Worm (Caenorhabditis elegans): Measurements from ENCODE around the gene C02B8.6.
A peak's percentile ranks its signal among the peaks of the same experiment; 100 is the strongest.

Gene C02B8.6

ce11 chrX:8173610-8174009 lies 37.5 kb upstream of the C02B8.6 start, which contains the start of gene C17H11.1:
TSS of gene C17H11.1 (plus strand) at chrX:8173910.
- TF ChIP-seq lsy-27 (tag; optimal IDR thresholded peaks at IDR 0.05; ENCODE audit: borderline replicate concordance, insufficient read depth): no peak
- TF ChIP-seq madf-6 (GFP tag; IDR thresholded peaks at IDR 0.05): no peak
- no peak for TF ChIP-seq K12H6.12 (tag; optimal IDR thresholded peaks at IDR 0.05)
- no peak for TF ChIP-seq unc-130 (GFP tag; optimal IDR thresholded peaks at IDR 0.05)
- no peak for TF ChIP-seq lin-26 (GFP tag; IDR thresholded peaks at IDR 0.05)
- no peak for TF ChIP-seq lin-54 (GFP tag; optimal IDR thresholded peaks at IDR 0.05)
- no peak for TF ChIP-seq lsl-1 (GFP tag; optimal IDR thresholded peaks at IDR 0.05)
- no peak for TF ChIP-seq ceh-27 (GFP tag; optimal IDR thresholded peaks at IDR 0.05)

DNA sequence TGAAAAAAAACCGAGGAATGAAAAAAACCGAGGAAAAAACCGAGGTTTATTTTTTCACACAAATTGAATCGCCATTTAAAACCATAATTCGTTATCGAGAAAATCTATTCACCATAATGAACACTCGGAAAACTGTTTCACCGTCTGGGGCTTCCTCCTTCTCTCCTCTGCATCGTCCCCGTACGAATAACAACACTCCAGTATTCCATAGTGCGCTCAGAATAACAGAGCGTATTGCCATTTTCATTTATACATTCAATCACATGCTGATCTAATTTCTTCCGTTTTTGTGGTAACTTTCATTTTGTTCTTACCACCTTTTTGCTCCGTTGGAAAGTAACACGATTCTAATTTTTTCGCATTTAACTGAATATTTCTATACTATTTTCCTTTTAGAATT lies 33.4 kb upstream of the C02B8.6 start, which contains the start of gene C17H11.2:
Gene C17H11.2 (plus strand): TSS at position 397 of the 400 bp plus-strand sequence.
- TF ChIP-seq attf-3 (GFP tag; conservative IDR thresholded peaks at IDR 0.05) (peak; percentile 69), lsl-1 (GFP tag; optimal IDR thresholded peaks at IDR 0.05) (no peak), cebp-1 (GFP tag; IDR thresholded peaks at IDR 0.05) (no peak), cebp-1 (tag; optimal IDR thresholded peaks at IDR 0.05) (no peak), hmg-1.2 (GFP tag; IDR thresholded peaks at IDR 0.05) (peak; percentile 23; the same call in 1 of the 2 replicates), ZK185.1 (tag; optimal IDR thresholded peaks at IDR 0.05; ENCODE audit: poor library complexity, severe bottlenecking) (no peak)

DNA sequence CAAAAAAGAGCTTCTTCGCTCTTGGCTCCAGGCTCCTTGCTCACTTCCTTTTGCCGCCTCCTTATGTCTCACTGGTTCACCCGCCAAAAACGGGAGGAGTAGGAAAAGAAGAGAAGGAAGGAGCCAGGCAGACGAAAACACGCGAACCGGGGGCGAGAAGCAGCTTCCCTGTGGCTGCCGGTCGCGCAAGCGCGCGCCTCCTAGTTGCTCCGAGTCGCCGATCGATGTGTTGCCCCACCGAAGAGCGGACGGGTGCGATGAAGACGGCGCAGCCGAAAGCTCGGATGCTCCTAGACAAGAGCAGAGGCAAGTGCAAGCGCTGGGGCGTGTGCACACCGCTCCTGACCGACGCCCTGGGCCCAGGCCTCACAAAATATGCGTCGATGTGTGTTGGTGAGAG lies 27.4 kb upstream of the C02B8.6 start:
- peak; percentile 45 for TF ChIP-seq ztf-26 (tag; optimal IDR thresholded peaks at IDR 0.05)
- peak; percentile 40 for TF ChIP-seq sptf-2 (GFP tag; optimal IDR thresholded peaks at IDR 0.05)
- no peak for TF ChIP-seq nhr-80 (tag; optimal IDR thresholded peaks at IDR 0.05)
- TF ChIP-seq hlh-26 (GFP tag; conservative IDR thresholded peaks at IDR 0.05): 0 out of 2 replicates have a peak, but pooled peaks have one; percentile 37
- peak; percentile 60 for TF ChIP-seq mcd-1 (GFP tag; IDR thresholded peaks at IDR 0.05)
- 0 out of 2 replicates have a peak, but pooled peaks have one; percentile 51 for TF ChIP-seq K11D2.4 (GFP tag; IDR thresholded peaks at IDR 0.05)
- peak; percentile 49 for TF ChIP-seq ceh-27 (GFP tag; optimal IDR thresholded peaks at IDR 0.05)
- TF ChIP-seq repo-1 (tag; optimal IDR thresholded peaks at IDR 0.05): no peak
- TF ChIP-seq fkh-3 (tag; optimal IDR thresholded peaks at IDR 0.05): peak; percentile 3
- peak; percentile 70 for TF ChIP-seq chd-7 (tag; optimal IDR thresholded peaks at IDR 0.05)
- peak; percentile 11 for TF ChIP-seq ceh-79 (tag; optimal IDR thresholded peaks at IDR 0.05)
- 0 out of 2 replicates have a peak, but pooled peaks have one; percentile 87 for TF ChIP-seq F37B4.10 (GFP tag; IDR thresholded peaks at IDR 0.05)
- peak; percentile 3 for TF ChIP-seq atf-7 (tag; optimal IDR thresholded peaks at IDR 0.05)
- TF ChIP-seq die-1 (tag; optimal IDR thresholded peaks at IDR 0.05): peak; percentile 9
- TF ChIP-seq F52B5.7 (tag; optimal IDR thresholded peaks at IDR 0.05): peak; percentile 6
- TF ChIP-seq gei-17 (GFP tag; optimal IDR thresholded peaks at IDR 0.05): peak; percentile 35
- peak; percentile 85 for TF ChIP-seq K12H6.12 (tag; optimal IDR thresholded peaks at IDR 0.05)
- peak; percentile 95 for TF ChIP-seq egrh-3 (GFP tag; IDR thresholded peaks at IDR 0.05)
- 0 out of 2 replicates have a peak, but pooled peaks have one; percentile 14 for TF ChIP-seq egl-44 (GFP tag; IDR thresholded peaks at IDR 0.05)
- peak; percentile 32; the same call in 1 of the 2 replicates for TF ChIP-seq dox-1 (GFP tag; IDR thresholded peaks at IDR 0.05)
- no peak for TF ChIP-seq attf-5 (GFP tag; optimal IDR thresholded peaks at IDR 0.05)
- no peak for TF ChIP-seq bed-2 (GFP tag; IDR thresholded peaks at IDR 0.05)
- peak; percentile 21 for TF ChIP-seq tbp1 (GFP tag; optimal IDR thresholded peaks at IDR 0.05)
- TF ChIP-seq pbrm-1 (GFP tag; IDR thresholded peaks at IDR 0.05): 0 out of 2 replicates have a peak, but pooled peaks have one; percentile 39
- TF ChIP-seq attf-3 (GFP tag; conservative IDR thresholded peaks at IDR 0.05): peak; percentile 45; the same call in 1 of the 2 replicates
- peak; percentile 56 for TF ChIP-seq lir-1 (GFP tag; conservative IDR thresholded peaks at IDR 0.05)
- no peak for TF ChIP-seq madf-6 (GFP tag; IDR thresholded peaks at IDR 0.05)
- no peak for TF ChIP-seq B0261.1 (tag; optimal IDR thresholded peaks at IDR 0.05)
- TF ChIP-seq somi-1 (GFP tag; optimal IDR thresholded peaks at IDR 0.05): peak; percentile 51
- no peak for TF ChIP-seq madf-10 (tag; optimal IDR thresholded peaks at IDR 0.05)
- TF ChIP-seq nfyb-1 (GFP tag; IDR thresholded peaks at IDR 0.05): no peak
- no peak for TF ChIP-seq ceh-100 (GFP tag; IDR thresholded peaks at IDR 0.05)
- no peak for TF ChIP-seq let-526 (GFP tag; IDR thresholded peaks at IDR 0.05)
- peak; percentile 99 for TF ChIP-seq zfh-2 (GFP tag; conservative IDR thresholded peaks at IDR 0.05)
- TF ChIP-seq rcor-1 (GFP tag; IDR thresholded peaks at IDR 0.05): peak; percentile 83
- TF ChIP-seq aptf-3 (GFP tag; IDR thresholded peaks at IDR 0.05): 0 out of 2 replicates have a peak, but pooled peaks have one; percentile 66
